Worm (Caenorhabditis elegans) whole organism, midembryonic: Measurements from ENCODE around the gene srt-17.

Source experiments
- cog-1 ChIP-seq: sonication (generic microtip); optimal IDR thresholded peaks from 2 replicates; lab custom pipeline; 2016; ENCODE audit warnings: missing genetic modification characterization, missing compliant biosample characterization
- flt-1 ChIP-seq: fragments of 200-800 bp; sonication (Bioruptor generic); IDR thresholded peaks from 2 replicates; pipeline ENCODE4 v1.3.6; 2022; ENCODE audit warnings: missing genetic modification characterization, missing compliant biosample characterization
- klf-2 ChIP-seq: fragments of 200-800 bp; sonication (Bioruptor generic); conservative IDR thresholded peaks from 2 replicates; pipeline ENCODE4 v1.3.6; 2022; ENCODE audit warnings: missing genetic modification reagents, missing genetic modification characterization, missing compliant biosample characterization
- med-1 ChIP-seq: sonication (generic microtip); optimal IDR thresholded peaks from 2 replicates; lab custom pipeline; 2017; ENCODE audit warnings: missing genetic modification characterization, mild to moderate bottlenecking, missing compliant biosample characterization, antibody characterized with exemption, missing genetic modification reagents; ENCODE audit not compliant: insufficient read depth
- ref-1 ChIP-seq: fragments of 200-800 bp; sonication (Bioruptor generic); conservative IDR thresholded peaks from 2 replicates; pipeline ENCODE4 v1.3.6; 2022; ENCODE audit warnings: missing genetic modification reagents, missing genetic modification characterization, missing compliant biosample characterization
- tab-1 ChIP-seq: fragments of 200-800 bp; sonication (Bioruptor generic); IDR thresholded peaks from 2 replicates; pipeline ENCODE4 v1.3.6; 2022; ENCODE audit warnings: missing genetic modification characterization, missing compliant biosample characterization
- ztf-23 ChIP-seq: fragments of 200-800 bp; sonication (Bioruptor generic); IDR thresholded peaks from 2 replicates; pipeline ENCODE4 v1.3.6; 2022; ENCODE audit warnings: missing genetic modification reagents, missing genetic modification characterization, missing compliant biosample characterization

- TF ChIP-seq ztf-23 (GFP tag; lab: Robert Waterston, UW), result no peak
- no peak for TF ChIP-seq med-1 (GFP tag; lab: Kevin White, UChicago)
- TF ChIP-seq cog-1 (tag; lab: Kevin White, UChicago), result no peak
- no peak for TF ChIP-seq tab-1
- no peak for TF ChIP-seq flt-1 (GFP tag; lab: Robert Waterston, UW)
- no peak for TF ChIP-seq klf-2 (GFP tag; lab: Robert Waterston, UW)
- TF ChIP-seq ref-1, result no peak
Measured at ce11 chrV:622902-623301, 1.9 kb downstream of the srt-17 start, which contains the start of gene F48G7.5.
